Worm (Caenorhabditis elegans) whole organism, L3 larva: ENCODE data around the gene Y55F3BR.6.
A peak's percentile ranks its signal among the peaks of the same experiment; 100 is the strongest.

Experiments
- R02D3.7 ChIP-seq: fragments of 150-350 bp; optimal IDR thresholded peaks from 2 replicates; lab custom pipeline; 2014; ENCODE audit warnings: missing biosample characterization, missing genetic modification characterization
- ZK546.5 ChIP-seq: sonication (generic microtip); optimal IDR thresholded peaks from 2 replicates; lab custom pipeline; 2017; ENCODE audit warnings: missing biosample characterization, missing genetic modification characterization
- aly-2 ChIP-seq: fragments of 150-350 bp; optimal IDR thresholded peaks from 2 replicates; lab custom pipeline; 2014; ENCODE audit warnings: missing biosample characterization, missing genetic modification characterization
- ama-1 ChIP-seq: fragments of 150-350 bp; optimal IDR thresholded peaks from 2 replicates; lab custom pipeline; 2018
- ceh-16 ChIP-seq: sonication (generic microtip); optimal IDR thresholded peaks from 2 replicates; lab custom pipeline; 2017; ENCODE audit warnings: missing biosample characterization, missing genetic modification characterization
- ceh-28 ChIP-seq: fragments of 150-350 bp; optimal IDR thresholded peaks from 2 replicates; lab custom pipeline; 2014; ENCODE audit warnings: missing biosample characterization, missing genetic modification reagents, missing genetic modification characterization
- ceh-82 ChIP-seq: fragments of 150-350 bp; optimal IDR thresholded peaks from 2 replicates; lab custom pipeline; 2014; ENCODE audit warnings: missing biosample characterization, missing genetic modification characterization
- ceh-9 ChIP-seq: sonication (generic microtip); optimal IDR thresholded peaks from 2 replicates; lab custom pipeline; 2018; ENCODE audit warnings: missing biosample characterization, missing genetic modification characterization
- daf-12 ChIP-seq: fragments of 150-350 bp; optimal IDR thresholded peaks from 2 replicates; lab custom pipeline; 2014; ENCODE audit warnings: missing biosample characterization, missing genetic modification reagents, missing genetic modification characterization
- egl-27 ChIP-seq: sonication (generic microtip); optimal IDR thresholded peaks from 4 replicates; lab custom pipeline; 2017; ENCODE audit warnings: missing biosample characterization, missing genetic modification reagents, missing genetic modification characterization
- egl-5 ChIP-seq: fragments of 150-350 bp; optimal IDR thresholded peaks from 2 replicates; lab custom pipeline; 2017; ENCODE audit warnings: missing biosample characterization, missing genetic modification reagents, missing genetic modification characterization, inconsistent platforms
- elt-1 ChIP-seq: fragments of 150-350 bp; optimal IDR thresholded peaks from 2 replicates; lab custom pipeline; 2014; ENCODE audit warnings: missing biosample characterization, missing genetic modification characterization
- elt-2 ChIP-seq: sonication (generic microtip); optimal IDR thresholded peaks from 2 replicates; lab custom pipeline; 2016; ENCODE audit warnings: missing genetic modification reagents, mild to moderate bottlenecking, missing genetic modification characterization, missing compliant biosample characterization
- elt-3 ChIP-seq, 3 experiments: fragments of 150-350 bp in 1 of 3; sonication (generic microtip) in 2 of 3; optimal IDR thresholded peaks; 2 replicates in 2 of 3; 4 replicates in 1 of 3; lab custom pipeline; 2014 to 2017; ENCODE audit warnings: missing biosample characterization in 3 of 3, missing genetic modification characterization in 3 of 3
- fkh-10 ChIP-seq: sonication (generic microtip); optimal IDR thresholded peaks from 2 replicates; lab custom pipeline; 2017; ENCODE audit warnings: missing biosample characterization, missing genetic modification reagents, missing genetic modification characterization
- hmg-11 ChIP-seq: sonication (generic microtip); optimal IDR thresholded peaks from 2 replicates; lab custom pipeline; 2016; ENCODE audit warnings: missing genetic modification characterization, missing compliant biosample characterization
- jun-1 ChIP-seq: fragments of 150-350 bp; optimal IDR thresholded peaks from 2 replicates; lab custom pipeline; 2014; ENCODE audit warnings: missing biosample characterization, missing genetic modification reagents, missing genetic modification characterization
- lin-15B ChIP-seq: fragments of 150-350 bp; optimal IDR thresholded peaks from 2 replicates; lab custom pipeline; 2014; ENCODE audit warnings: missing biosample characterization, missing genetic modification characterization
- lsy-12 ChIP-seq: sonication (generic microtip); optimal IDR thresholded peaks from 2 replicates; lab custom pipeline; 2016; ENCODE audit warnings: mild to moderate bottlenecking, missing genetic modification characterization, missing compliant biosample characterization
- mdl-1 ChIP-seq: fragments of 150-350 bp; optimal IDR thresholded peaks from 2 replicates; lab custom pipeline; 2014; ENCODE audit warnings: missing biosample characterization, missing genetic modification characterization
- mml-1 ChIP-seq: fragments of 150-350 bp; sonication (generic microtip); optimal IDR thresholded peaks from 3 replicates; lab custom pipeline; 2014; ENCODE audit warnings: missing biosample characterization, missing genetic modification characterization
- nfya-1 ChIP-seq: sonication (generic microtip); optimal IDR thresholded peaks from 2 replicates; lab custom pipeline; 2017; ENCODE audit warnings: missing genetic modification characterization, mild to moderate bottlenecking, missing compliant biosample characterization, antibody characterized with exemption, moderate library complexity; ENCODE audit not compliant: insufficient read depth
- nhr-11 ChIP-seq: fragments of 150-350 bp; optimal IDR thresholded peaks from 2 replicates; lab custom pipeline; 2014; ENCODE audit warnings: missing biosample characterization, missing genetic modification characterization
- nhr-23 ChIP-seq: fragments of 150-350 bp; optimal IDR thresholded peaks from 2 replicates; lab custom pipeline; 2014; ENCODE audit warnings: missing biosample characterization, missing genetic modification reagents, missing genetic modification characterization
- nhr-237 ChIP-seq: fragments of 150-350 bp; optimal IDR thresholded peaks from 2 replicates; lab custom pipeline; 2014; ENCODE audit warnings: missing biosample characterization, missing genetic modification characterization
- nhr-25 ChIP-seq: sonication (generic microtip); optimal IDR thresholded peaks from 2 replicates; lab custom pipeline; 2017; ENCODE audit warnings: missing biosample characterization, missing genetic modification characterization
- nhr-28 ChIP-seq: fragments of 150-350 bp; optimal IDR thresholded peaks from 2 replicates; lab custom pipeline; 2014; ENCODE audit warnings: missing biosample characterization, missing genetic modification characterization
- nhr-43 ChIP-seq: sonication (generic microtip); optimal IDR thresholded peaks from 2 replicates; lab custom pipeline; 2016; ENCODE audit warnings: mild to moderate bottlenecking, missing genetic modification characterization, missing compliant biosample characterization; ENCODE audit not compliant: poor library complexity, severe bottlenecking
- nhr-67 ChIP-seq: fragments of 150-350 bp; optimal IDR thresholded peaks from 2 replicates; lab custom pipeline; 2014; ENCODE audit warnings: missing biosample characterization, missing genetic modification characterization
- nhr-77 ChIP-seq: fragments of 150-350 bp; optimal IDR thresholded peaks from 2 replicates; lab custom pipeline; 2014; ENCODE audit warnings: missing biosample characterization, missing genetic modification characterization
- pha-4 ChIP-seq: fragments of 150-350 bp; optimal IDR thresholded peaks from 2 replicates; lab custom pipeline; 2014; ENCODE audit warnings: missing biosample characterization, missing genetic modification reagents, missing genetic modification characterization
- pqm-1 ChIP-seq: fragments of 150-350 bp; optimal IDR thresholded peaks from 2 replicates; lab custom pipeline; 2017; ENCODE audit warnings: missing biosample characterization, missing genetic modification characterization, inconsistent platforms
- skn-1 ChIP-seq: fragments of 150-350 bp; optimal IDR thresholded peaks from 2 replicates; lab custom pipeline; 2014; ENCODE audit warnings: missing biosample characterization, missing genetic modification characterization
- snpc-4 ChIP-seq: fragments of 150-350 bp; optimal IDR thresholded peaks from 2 replicates; lab custom pipeline; 2014; ENCODE audit warnings: missing biosample characterization, missing genetic modification characterization
- tbx-2 ChIP-seq: sonication (generic microtip); optimal IDR thresholded peaks from 2 replicates; lab custom pipeline; 2016; ENCODE audit warnings: mild to moderate bottlenecking, missing genetic modification characterization, missing compliant biosample characterization
- unc-39 ChIP-seq: sonication (generic microtip); optimal IDR thresholded peaks from 4 replicates; lab custom pipeline; 2017; ENCODE audit warnings: missing biosample characterization, missing genetic modification characterization
- unc-62 ChIP-seq: fragments of 150-350 bp; sonication (generic microtip); optimal IDR thresholded peaks from 4 replicates; lab custom pipeline; 2014; ENCODE audit warnings: missing biosample characterization, missing genetic modification reagents, missing genetic modification characterization
- zag-1 ChIP-seq: fragments of 150-350 bp; optimal IDR thresholded peaks from 2 replicates; lab custom pipeline; 2014; ENCODE audit warnings: missing biosample characterization, missing genetic modification characterization
- ztf-11 ChIP-seq: fragments of 150-350 bp; optimal IDR thresholded peaks from 2 replicates; lab custom pipeline; 2014; ENCODE audit warnings: missing biosample characterization, missing genetic modification characterization
- ztf-4 ChIP-seq: fragments of 150-350 bp; optimal IDR thresholded peaks from 2 replicates; lab custom pipeline; 2014; ENCODE audit warnings: missing biosample characterization, missing genetic modification characterization

The Y55F3BR.6 gene

ce11 chrIV:860810-861209 lies 18.9 kb upstream of the Y55F3BR.6 start:
- TF ChIP-seq nhr-25, result no peak
- no peak for TF ChIP-seq fkh-10 (GFP tag; lab: Kevin White, UChicago)

ce11 chrIV:858630-859029 lies 16.7 kb upstream of the Y55F3BR.6 start, which contains the start of gene Y55F3BR.2:
TSS of gene Y55F3BR.2 (plus strand) at chrIV:858930.
- TF ChIP-seq egl-5 (tag; lab: Kevin White, UChicago), result no peak
- TF ChIP-seq ceh-82 (tag; lab: Kevin White, UChicago), result no peak
- no peak for TF ChIP-seq R02D3.7 (tag; lab: Kevin White, UChicago)
- no peak for TF ChIP-seq zag-1 (tag; lab: Kevin White, UChicago)
- TF ChIP-seq unc-39, result no peak
- no peak for TF ChIP-seq fkh-10 (GFP tag; lab: Kevin White, UChicago)
- TF ChIP-seq ceh-9 (tag; lab: Kevin White, UChicago), result no peak
- no peak for TF ChIP-seq egl-27
- TF ChIP-seq skn-1, result no peak
- TF ChIP-seq jun-1 (tag; lab: Kevin White, UChicago), result no peak
- no peak for TF ChIP-seq ztf-4 (tag; lab: Kevin White, UChicago)
- TF ChIP-seq snpc-4 (tag; lab: Kevin White, UChicago), result no peak
- no peak for TF ChIP-seq mml-1 (tag; lab: Kevin White, UChicago)
- TF ChIP-seq nhr-23 (tag; lab: Kevin White, UChicago), result no peak
- no peak for TF ChIP-seq unc-62
- no peak for TF ChIP-seq nfya-1
- no peak for TF ChIP-seq nhr-67
- no peak for TF ChIP-seq tbx-2 (tag; lab: Kevin White, UChicago)
- no peak for TF ChIP-seq mdl-1 (tag; lab: Kevin White, UChicago)
- TF ChIP-seq ztf-11 (tag; lab: Kevin White, UChicago), result no peak

DNA sequence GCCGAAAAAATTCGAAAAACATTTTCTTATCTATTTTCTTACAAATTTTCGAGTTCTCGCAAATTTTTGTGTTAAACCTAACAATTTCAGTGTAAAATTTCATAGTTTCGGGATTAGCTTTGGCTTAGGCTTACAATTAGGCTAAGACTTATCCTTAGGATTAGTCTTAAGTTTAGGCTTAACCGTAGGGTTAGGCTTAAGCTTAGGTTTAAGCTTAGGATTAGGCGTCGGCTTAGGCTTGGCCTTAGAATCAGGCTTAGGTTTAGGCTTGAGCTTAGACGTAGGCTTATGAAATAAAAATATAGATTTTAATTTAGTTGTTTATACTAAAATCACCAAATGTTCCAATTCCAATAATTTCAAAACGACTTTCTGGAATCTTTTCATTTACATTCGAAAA lies 14.1 kb upstream of the Y55F3BR.6 start:
- TF ChIP-seq lin-15B (tag; lab: Kevin White, UChicago) (no peak), ZK546.5 (tag; lab: Kevin White, UChicago) (no peak), ama-1 (lab: Kevin White, UChicago) (no peak), egl-5 (tag; lab: Kevin White, UChicago) (no peak), pqm-1 (tag; lab: Kevin White, UChicago) (no peak), nhr-43 (tag; lab: Kevin White, UChicago) (no peak), nhr-28 (tag; lab: Kevin White, UChicago) (no peak), nhr-67 (no peak), mml-1 (tag; lab: Kevin White, UChicago) (no peak), unc-39 (no peak), ceh-82 (tag; lab: Kevin White, UChicago) (no peak), nhr-237 (no peak), lsy-12 (no peak)
- TF ChIP-seq, all 47 proteins: peak for 0

- peak; percentile 28 for TF ChIP-seq pqm-1 (tag; lab: Kevin White, UChicago)
- TF ChIP-seq elt-2 (tag; lab: Kevin White, UChicago), result peak; percentile 80
- no peak for TF ChIP-seq unc-62
- no peak for TF ChIP-seq fkh-10 (GFP tag; lab: Kevin White, UChicago)
- peak; percentile 20 for TF ChIP-seq pha-4 (tag; lab: Kevin White, UChicago)
- TF ChIP-seq aly-2 (tag; lab: Kevin White, UChicago), result no peak
Observed at ce11 chrIV:855483-855882, 13.6 kb upstream of the Y55F3BR.6 start.

ce11 chrIV:854357-855269 lies 12.7 kb upstream of the Y55F3BR.6 start, which contains the start of the genes lem-4 and Y55F3BR.11:
TSS of gene lem-4 (minus strand) at chrIV:854780.
TSS of gene Y55F3BR.11 (plus strand) at chrIV:855219.
- peak; percentile 73 for TF ChIP-seq ceh-28
- no peak for TF ChIP-seq nhr-28 (tag; lab: Kevin White, UChicago)
- no peak for TF ChIP-seq mdl-1 (tag; lab: Kevin White, UChicago)
- TF ChIP-seq lsy-12, result no peak
- TF ChIP-seq egl-5 (tag; lab: Kevin White, UChicago), result no peak
- TF ChIP-seq aly-2 (tag; lab: Kevin White, UChicago), result no peak
- no peak for TF ChIP-seq unc-62
- TF ChIP-seq nhr-11, result no peak
- peak; percentile 67 for TF ChIP-seq lin-15B (tag; lab: Kevin White, UChicago)
- TF ChIP-seq R02D3.7 (tag; lab: Kevin White, UChicago), result peak; percentile 19
- TF ChIP-seq pqm-1 (tag; lab: Kevin White, UChicago), result peak; percentile 99
- TF ChIP-seq daf-12, result no peak
- peak; percentile 73 for TF ChIP-seq nhr-23 (tag; lab: Kevin White, UChicago)
- no peak for TF ChIP-seq unc-39
- no peak for TF ChIP-seq ztf-4 (tag; lab: Kevin White, UChicago)
- TF ChIP-seq mml-1 (tag; lab: Kevin White, UChicago), result no peak
- no peak for TF ChIP-seq elt-3 (tag; optimal IDR thresholded peaks at IDR 0.05; lab: Kevin White, UChicago)
- no peak for TF ChIP-seq ZK546.5 (tag; lab: Kevin White, UChicago)
- TF ChIP-seq nhr-25, result peak; percentile 38
- TF ChIP-seq ceh-82 (tag; lab: Kevin White, UChicago), result peak; percentile 9
- TF ChIP-seq nhr-67, result no peak
- peak; percentile 14 for TF ChIP-seq jun-1 (tag; lab: Kevin White, UChicago)
- TF ChIP-seq nhr-77 (tag; lab: Kevin White, UChicago), result no peak
- TF ChIP-seq zag-1 (tag; lab: Kevin White, UChicago), result no peak
- TF ChIP-seq hmg-11 (tag; lab: Kevin White, UChicago), result peak; percentile 69
- no peak for TF ChIP-seq elt-1
- no peak for TF ChIP-seq ceh-16 (tag; lab: Kevin White, UChicago)
- no peak for TF ChIP-seq ztf-11 (tag; lab: Kevin White, UChicago)
